Fruit fly (Drosophila melanogaster): ENCODE measurements around the gene pyd.

pyd gene

dm6 chr3R:8914919-8915318, 16.8 kb downstream of the pyd start:
- TF ChIP-seq insv (optimal IDR thresholded peaks at IDR 0.05): no peak
- no peak for TF ChIP-seq ttk (optimal IDR thresholded peaks at IDR 0.05)
- no peak for TF ChIP-seq Sin3A (optimal IDR thresholded peaks at IDR 0.05)
- no peak for TF ChIP-seq psq (optimal IDR thresholded peaks at IDR 0.05)
- no peak for TF ChIP-seq h (optimal IDR thresholded peaks at IDR 0.05)
- no peak for TF ChIP-seq Myc (optimal IDR thresholded peaks at IDR 0.05)

DNA sequence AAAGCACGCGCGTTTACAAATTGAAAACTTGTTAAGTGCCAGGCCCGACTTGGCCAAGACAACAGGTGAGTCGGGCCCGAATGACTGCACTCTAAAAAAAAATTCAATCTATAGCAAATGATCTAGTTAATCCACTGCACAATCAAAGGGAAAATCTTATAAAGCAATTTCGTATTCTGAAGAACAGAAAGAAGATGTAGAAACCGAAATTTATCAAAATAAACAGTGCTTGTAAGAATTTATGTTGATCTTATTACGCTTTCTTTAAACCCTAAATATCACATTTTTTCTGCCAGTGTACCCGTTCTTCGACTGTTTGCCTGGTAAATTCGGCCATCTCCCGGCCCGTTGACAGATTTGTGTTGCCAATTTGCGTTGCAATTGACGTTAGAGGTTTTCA, 35.0 kb downstream of the pyd start:
- TF ChIP-seq Myc (optimal IDR thresholded peaks at IDR 0.05) (no peak), h (optimal IDR thresholded peaks at IDR 0.05) (no peak), insv (optimal IDR thresholded peaks at IDR 0.05) (no peak), Sin3A (optimal IDR thresholded peaks at IDR 0.05) (no peak), ttk (optimal IDR thresholded peaks at IDR 0.05) (no peak), psq (optimal IDR thresholded peaks at IDR 0.05) (no peak)

DNA sequence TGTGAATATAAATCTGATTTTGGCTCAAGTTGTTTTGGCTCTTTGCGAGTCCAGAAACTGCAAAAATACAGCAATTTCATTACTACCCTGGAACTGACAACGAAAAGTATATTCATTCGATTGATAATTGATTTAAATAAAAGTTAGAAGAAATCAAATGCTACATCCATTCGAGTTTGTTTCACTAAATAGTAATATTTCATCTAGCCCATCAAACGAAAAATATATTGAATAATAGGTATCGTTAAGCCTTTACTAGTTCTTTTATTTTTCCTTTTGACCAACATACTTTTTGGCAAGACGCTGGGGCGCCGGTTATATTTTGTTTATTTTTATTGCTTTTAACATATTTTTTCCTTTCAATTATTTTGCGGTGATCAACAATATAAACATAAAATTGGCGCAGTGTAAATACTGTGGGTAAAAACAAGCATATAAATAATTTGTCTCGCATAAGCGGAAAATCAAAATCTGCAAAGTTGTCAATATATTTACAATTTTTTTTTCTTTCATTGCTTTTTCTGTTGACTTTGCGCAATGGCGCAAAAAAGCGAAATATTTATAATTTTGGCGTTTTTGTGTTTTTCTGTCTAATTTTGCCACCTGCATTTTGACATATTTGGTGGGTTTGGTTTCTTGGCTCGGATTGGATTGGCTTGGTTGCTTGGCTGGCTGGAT, 38.6 kb downstream of the pyd start:
- TF ChIP-seq Myc (optimal IDR thresholded peaks at IDR 0.05): no peak

dm6 chr3R:8891675-8892074, 40.0 kb downstream of the pyd start:
- TF ChIP-seq insv (optimal IDR thresholded peaks at IDR 0.05) (no peak), psq (optimal IDR thresholded peaks at IDR 0.05) (no peak), h (optimal IDR thresholded peaks at IDR 0.05) (no peak), ttk (optimal IDR thresholded peaks at IDR 0.05) (no peak), Sin3A (optimal IDR thresholded peaks at IDR 0.05) (no peak), Myc (optimal IDR thresholded peaks at IDR 0.05) (no peak)

DNA sequence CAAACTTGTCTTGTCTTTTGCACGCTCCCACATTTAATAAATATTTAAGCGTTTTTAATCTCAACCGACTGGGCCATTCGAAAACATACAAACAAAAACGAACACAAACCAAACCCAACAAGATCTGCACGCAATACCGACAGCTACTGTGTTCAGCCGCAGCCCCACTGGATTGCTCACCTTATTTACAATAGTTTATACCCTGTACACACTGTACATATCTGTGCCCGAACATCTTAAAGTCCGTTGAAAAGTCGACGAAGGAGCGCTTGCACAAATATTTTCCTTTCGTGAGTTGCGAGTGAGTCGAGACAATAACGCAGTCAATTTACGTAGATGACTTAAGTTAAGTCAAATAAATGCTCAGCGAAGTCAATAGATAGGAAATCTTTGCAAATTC, 41.3 kb downstream of the pyd start:
- TF ChIP-seq psq (optimal IDR thresholded peaks at IDR 0.05) (no peak), ttk (optimal IDR thresholded peaks at IDR 0.05) (no peak), Myc (optimal IDR thresholded peaks at IDR 0.05) (no peak), Sin3A (optimal IDR thresholded peaks at IDR 0.05) (no peak), insv (optimal IDR thresholded peaks at IDR 0.05) (no peak), h (optimal IDR thresholded peaks at IDR 0.05) (no peak)

DNA sequence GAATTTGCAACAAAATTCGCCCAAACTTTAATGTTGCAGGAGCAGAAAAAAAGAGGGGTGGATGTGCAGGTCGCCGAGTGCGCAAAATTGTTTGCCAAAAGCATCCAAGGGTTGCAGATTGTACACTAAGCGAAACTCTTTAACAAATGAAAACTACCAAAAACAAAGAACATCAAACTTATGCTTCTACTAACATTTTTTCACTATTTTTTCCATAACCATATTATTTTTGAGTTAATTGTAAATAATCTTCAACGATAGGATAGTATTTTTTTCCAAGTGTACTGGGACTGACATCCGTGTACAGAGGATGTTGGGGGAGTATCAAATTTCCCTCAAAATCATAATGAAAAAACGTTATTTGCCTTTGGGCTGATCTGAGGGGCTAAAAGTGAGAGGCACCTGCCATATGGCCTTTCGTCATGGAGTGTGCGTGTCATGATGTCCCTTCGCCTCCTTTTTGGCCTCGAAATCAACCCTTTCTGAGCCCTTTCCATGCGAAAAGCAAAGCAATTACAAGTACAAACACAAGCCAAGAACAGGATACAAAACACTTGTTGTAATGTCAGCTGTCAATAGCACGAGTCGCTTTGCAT, 44.8 kb downstream of the pyd start:
- no peak for TF ChIP-seq psq (optimal IDR thresholded peaks at IDR 0.05)
- TF ChIP-seq h (optimal IDR thresholded peaks at IDR 0.05): no peak
- TF ChIP-seq Myc (optimal IDR thresholded peaks at IDR 0.05): no peak
- TF ChIP-seq Sin3A (optimal IDR thresholded peaks at IDR 0.05): no peak
- no peak for TF ChIP-seq insv (optimal IDR thresholded peaks at IDR 0.05)
- no peak for TF ChIP-seq ttk (optimal IDR thresholded peaks at IDR 0.05)

- TF ChIP-seq ttk (optimal IDR thresholded peaks at IDR 0.05) (no peak), psq (optimal IDR thresholded peaks at IDR 0.05) (no peak)
Observed at dm6 chr3R:8885581-8885980, 46.1 kb downstream of the pyd start.

- no peak for TF ChIP-seq ttk (optimal IDR thresholded peaks at IDR 0.05)
- TF ChIP-seq h (optimal IDR thresholded peaks at IDR 0.05): no peak
- no peak for TF ChIP-seq Myc (optimal IDR thresholded peaks at IDR 0.05)
- no peak for TF ChIP-seq Sin3A (optimal IDR thresholded peaks at IDR 0.05)
- TF ChIP-seq psq (optimal IDR thresholded peaks at IDR 0.05): no peak
- TF ChIP-seq insv (optimal IDR thresholded peaks at IDR 0.05): no peak
Observed at dm6 chr3R:8884788-8885351, 46.8 kb downstream of the pyd start.

- TF ChIP-seq Myc (optimal IDR thresholded peaks at IDR 0.05) (no peak), insv (optimal IDR thresholded peaks at IDR 0.05) (no peak), ttk (optimal IDR thresholded peaks at IDR 0.05) (no peak), psq (optimal IDR thresholded peaks at IDR 0.05) (no peak), h (optimal IDR thresholded peaks at IDR 0.05) (no peak), Sin3A (optimal IDR thresholded peaks at IDR 0.05) (no peak)
Observed at dm6 chr3R:8879012-8879599, 52.6 kb downstream of the pyd start.

dm6 chr3R:8878238-8878637, 53.5 kb downstream of the pyd start:
- no peak for TF ChIP-seq Myc (optimal IDR thresholded peaks at IDR 0.05)
- TF ChIP-seq psq (optimal IDR thresholded peaks at IDR 0.05): no peak
- TF ChIP-seq insv (optimal IDR thresholded peaks at IDR 0.05): no peak
- TF ChIP-seq ttk (optimal IDR thresholded peaks at IDR 0.05): no peak
- TF ChIP-seq Sin3A (optimal IDR thresholded peaks at IDR 0.05): no peak
- no peak for TF ChIP-seq h (optimal IDR thresholded peaks at IDR 0.05)

- TF ChIP-seq Myc (optimal IDR thresholded peaks at IDR 0.05): no peak
- no peak for TF ChIP-seq psq (optimal IDR thresholded peaks at IDR 0.05)
- TF ChIP-seq Sin3A (optimal IDR thresholded peaks at IDR 0.05): no peak
- TF ChIP-seq h (optimal IDR thresholded peaks at IDR 0.05): no peak
- TF ChIP-seq insv (optimal IDR thresholded peaks at IDR 0.05): no peak
- TF ChIP-seq ttk (optimal IDR thresholded peaks at IDR 0.05): no peak
Observed at dm6 chr3R:8875754-8876153, 55.9 kb downstream of the pyd start.

- TF ChIP-seq psq (optimal IDR thresholded peaks at IDR 0.05) (no peak), ttk (optimal IDR thresholded peaks at IDR 0.05) (no peak), Sin3A (optimal IDR thresholded peaks at IDR 0.05) (no peak), h (optimal IDR thresholded peaks at IDR 0.05) (no peak), insv (optimal IDR thresholded peaks at IDR 0.05) (no peak), Myc (optimal IDR thresholded peaks at IDR 0.05) (no peak)
Observed at dm6 chr3R:8867325-8868104, 64.2 kb downstream of the pyd start.

Measured in Kc167 (cell line).